Worm (Caenorhabditis elegans) whole organism, midembryonic: ENCODE data around the gene C36A4.10.

Experiments used
- T22C8.4 ChIP-seq: fragments of 200-800 bp; sonication (Bioruptor generic); IDR thresholded peaks from 2 replicates; pipeline ENCODE4 v1.3.6; 2022; ENCODE audit warnings: missing genetic modification characterization, missing compliant biosample characterization
- cog-1 ChIP-seq: sonication (generic microtip); optimal IDR thresholded peaks from 2 replicates; lab custom pipeline; 2016; ENCODE audit warnings: missing genetic modification characterization, missing compliant biosample characterization
- flt-1 ChIP-seq: fragments of 200-800 bp; sonication (Bioruptor generic); IDR thresholded peaks from 2 replicates; pipeline ENCODE4 v1.3.6; 2022; ENCODE audit warnings: missing genetic modification characterization, missing compliant biosample characterization
- klf-2 ChIP-seq: fragments of 200-800 bp; sonication (Bioruptor generic); conservative IDR thresholded peaks from 2 replicates; pipeline ENCODE4 v1.3.6; 2022; ENCODE audit warnings: missing genetic modification reagents, missing genetic modification characterization, missing compliant biosample characterization
- med-1 ChIP-seq: sonication (generic microtip); optimal IDR thresholded peaks from 2 replicates; lab custom pipeline; 2017; ENCODE audit warnings: missing genetic modification characterization, mild to moderate bottlenecking, missing compliant biosample characterization, antibody characterized with exemption, missing genetic modification reagents; ENCODE audit not compliant: insufficient read depth
- ref-1 ChIP-seq: fragments of 200-800 bp; sonication (Bioruptor generic); conservative IDR thresholded peaks from 2 replicates; pipeline ENCODE4 v1.3.6; 2022; ENCODE audit warnings: missing genetic modification reagents, missing genetic modification characterization, missing compliant biosample characterization
- tab-1 ChIP-seq: fragments of 200-800 bp; sonication (Bioruptor generic); IDR thresholded peaks from 2 replicates; pipeline ENCODE4 v1.3.6; 2022; ENCODE audit warnings: missing genetic modification characterization, missing compliant biosample characterization
- ztf-23 ChIP-seq: fragments of 200-800 bp; sonication (Bioruptor generic); IDR thresholded peaks from 2 replicates; pipeline ENCODE4 v1.3.6; 2022; ENCODE audit warnings: missing genetic modification reagents, missing genetic modification characterization, missing compliant biosample characterization
- ztf-29 ChIP-seq: fragments of 200-800 bp; sonication (Bioruptor generic); IDR thresholded peaks from 2 replicates; pipeline ENCODE4 v1.3.6; 2022; ENCODE audit warnings: missing genetic modification reagents, missing genetic modification characterization, missing compliant biosample characterization

Gene C36A4.10

ce11 chrIII:3783914-3784313 is 47.4 kb downstream of the C36A4.10 start:
- TF ChIP-seq ztf-23 (GFP tag; lab: Robert Waterston, UW) (no peak), ztf-29 (no peak), tab-1 (no peak), med-1 (GFP tag; lab: Kevin White, UChicago) (no peak), ref-1 (GFP tag; lab: Robert Waterston, UW) (no peak), flt-1 (GFP tag; lab: Robert Waterston, UW) (no peak), klf-2 (no peak), T22C8.4 (GFP tag; lab: Robert Waterston, UW) (no peak), cog-1 (no peak)

ce11 chrIII:3782853-3783252 is 48.4 kb downstream of the C36A4.10 start:
- TF ChIP-seq ref-1 (GFP tag; lab: Robert Waterston, UW) (no peak), ztf-23 (GFP tag; lab: Robert Waterston, UW) (no peak), cog-1 (no peak), med-1 (GFP tag; lab: Kevin White, UChicago) (no peak), klf-2 (no peak), ztf-29 (no peak), T22C8.4 (GFP tag; lab: Robert Waterston, UW) (no peak), flt-1 (GFP tag; lab: Robert Waterston, UW) (no peak), tab-1 (no peak)

- TF ChIP-seq flt-1 (GFP tag; lab: Robert Waterston, UW) (no peak), cog-1 (no peak), ref-1 (GFP tag; lab: Robert Waterston, UW) (no peak), med-1 (GFP tag; lab: Kevin White, UChicago) (no peak), klf-2 (no peak), tab-1 (no peak), ztf-29 (no peak), ztf-23 (GFP tag; lab: Robert Waterston, UW) (no peak), T22C8.4 (GFP tag; lab: Robert Waterston, UW) (no peak)
These were observed 49.5 kb downstream of the C36A4.10 start for ce11 chrIII:3781827-3782226.
